Fruit fly (Drosophila melanogaster): Measurements from ENCODE around the gene ScsbetaA.

- TF ChIP-seq EcR (GFP tag; optimal IDR thresholded peaks at IDR 0.05) (no peak), usp (GFP tag; optimal IDR thresholded peaks at IDR 0.05) (no peak), pan (optimal IDR thresholded peaks at IDR 0.05) (no peak)
Observed at dm6 chr3R:8969301-8969925, 30.9 kb downstream of the ScsbetaA start.

Data from whole organism.